Fruit fly (Drosophila melanogaster) whole organism, embryonic: ENCODE data around the gene CG9717.

Experiments used
- ATbp ChIP-seq: fragments of 200-800 bp; sonication (Bioruptor generic); optimal IDR thresholded peaks from 2 replicates; lab custom pipeline; 2017; ENCODE audit warnings: missing biosample characterization, mild to moderate bottlenecking, missing genetic modification characterization, missing genetic modification reagents
- CG14860 ChIP-seq: fragments of 200-800 bp; sonication (Bioruptor generic); IDR thresholded peaks from 3 replicates; pipeline ENCODE4 v1.3.6; 2022; ENCODE audit warnings: missing biosample characterization, missing genetic modification characterization; ENCODE audit not compliant: partially characterized antibody
- CG17328 ChIP-seq: fragments of 200-800 bp; sonication (Bioruptor generic); IDR thresholded peaks from 2 replicates; pipeline ENCODE4 v1.3.6; 2022; ENCODE audit warnings: missing biosample characterization, missing genetic modification characterization
- CG18011 ChIP-seq: fragments of 200-800 bp; sonication (Bioruptor generic); optimal IDR thresholded peaks from 2 replicates; lab custom pipeline; 2017; ENCODE audit warnings: missing biosample characterization, missing genetic modification characterization, mild to moderate bottlenecking, moderate library complexity, missing genotype
- CG31388 ChIP-seq: fragments of 200-800 bp; sonication (Bioruptor generic); optimal IDR thresholded peaks from 2 replicates; lab custom pipeline; 2016; ENCODE audit warnings: missing biosample characterization, missing genetic modification characterization
- Spps ChIP-seq: fragments of 200-800 bp; sonication (Bioruptor generic); optimal IDR thresholded peaks from 2 replicates; lab custom pipeline; 2018; ENCODE audit warnings: missing biosample characterization, mild to moderate bottlenecking, missing genetic modification characterization
- amos ChIP-seq: fragments of 200-800 bp; sonication (Bioruptor generic); IDR thresholded peaks from 2 replicates; pipeline ENCODE4 v1.3.6; 2022; ENCODE audit warnings: missing biosample characterization, missing genetic modification characterization; ENCODE audit not compliant: partially characterized antibody
- eyg ChIP-seq: fragments of 200-800 bp; sonication (Bioruptor generic); optimal IDR thresholded peaks from 3 replicates; lab custom pipeline; 2016; ENCODE audit warnings: missing biosample characterization, missing genetic modification characterization
- h ChIP-seq: fragments of >200 bp; optimal IDR thresholded peaks from 2 replicates; lab custom pipeline; 2017
- lov ChIP-seq, 2 experiments: fragments of 200-800 bp in 1 of 2; fragments of >200 bp in 1 of 2; sonication (Bioruptor generic) in 1 of 2; IDR thresholded peaks in 1 of 2; optimal IDR thresholded peaks in 1 of 2; 2 replicates in 1 of 2; 3 replicates in 1 of 2; pipeline versions ENCODE4 v1.3.6 to Lab custom; 2017 to 2022; ENCODE audit warnings: missing biosample characterization in 1 of 2, missing genetic modification characterization in 1 of 2
- psq ChIP-seq: fragments of 200-800 bp; sonication (Bioruptor generic); optimal IDR thresholded peaks from 2 replicates; lab custom pipeline; 2017; ENCODE audit warnings: missing biosample characterization, missing genetic modification characterization
- vfl ChIP-seq: fragments of 200-800 bp; sonication (Bioruptor generic); optimal IDR thresholded peaks from 2 replicates; lab custom pipeline; 2016; ENCODE audit warnings: missing biosample characterization, missing genetic modification characterization

dm6 chr3R:30617457-30617856 is 30.4 kb upstream of the CG9717 start:
- no peak for TF ChIP-seq Spps
- TF ChIP-seq vfl = no peak
- no peak for TF ChIP-seq h (lab: Kevin White, UChicago)
- no peak for TF ChIP-seq CG18011 (GFP tag; lab: Kevin White, UChicago)
- TF ChIP-seq ATbp = no peak
- no peak for TF ChIP-seq psq
- TF ChIP-seq CG31388 = no peak
- TF ChIP-seq eyg (GFP tag; lab: Kevin White, UChicago) = no peak
- no peak for TF ChIP-seq amos (GFP tag; lab: Robert Waterston, UW)
- TF ChIP-seq lov (optimal IDR thresholded peaks at IDR 0.05; lab: Kevin White, UChicago) = no peak
- TF ChIP-seq lov (GFP tag; IDR thresholded peaks at IDR 0.05; lab: Robert Waterston, UW) = no peak
- TF ChIP-seq CG14860 = no peak
- no peak for TF ChIP-seq CG17328 (GFP tag; lab: Robert Waterston, UW)
